Worm (Caenorhabditis elegans) whole organism, young adult: ENCODE results near the gene gmpr-1.

ENCODE experiments used
- ets-4 ChIP-seq: fragments of 200-800 bp; sonication (Bioruptor generic); optimal IDR thresholded peaks from 2 replicates; lab custom pipeline; 2018; ENCODE audit warnings: mild to moderate bottlenecking, missing genetic modification characterization, missing compliant biosample characterization
- unc-62 ChIP-seq: fragments of 150-350 bp; optimal IDR thresholded peaks from 2 replicates; lab custom pipeline; 2014; ENCODE audit warnings: missing biosample characterization, missing genetic modification reagents, missing genetic modification characterization

- TF ChIP-seq unc-62 (GFP tag; lab: Kevin White, UChicago): no peak
- no peak for TF ChIP-seq ets-4 (GFP tag; lab: Kevin White, UChicago)
Measured at ce11 chrV:4339479-4339878, 31.7 kb downstream of the gmpr-1 start.
